Fruit fly (Drosophila melanogaster) whole organism, embryonic: ENCODE results near the gene Unr.

Source experiments
- BEAF-32 ChIP-seq: fragments of 200-800 bp; sonication (Bioruptor generic); optimal IDR thresholded peaks from 3 replicates; lab custom pipeline; 2017; ENCODE audit warnings: missing biosample characterization, missing genetic modification characterization, mild to moderate bottlenecking, moderate library complexity, missing genetic modification reagents
- CG11504 ChIP-seq: fragments of 200-800 bp; sonication (Bioruptor generic); optimal IDR thresholded peaks from 3 replicates; lab custom pipeline; 2019; ENCODE audit warnings: missing biosample characterization, mild to moderate bottlenecking, missing genetic modification characterization, moderate library complexity
- CG12104 ChIP-seq: fragments of 200-800 bp; sonication (Bioruptor generic); optimal IDR thresholded peaks from 3 replicates; lab custom pipeline; 2016; ENCODE audit warnings: missing biosample characterization, missing genetic modification characterization
- CG12299 ChIP-seq: fragments of 200-800 bp; sonication (Bioruptor generic); optimal IDR thresholded peaks from 2 replicates; lab custom pipeline; 2018; ENCODE audit warnings: missing biosample characterization, mild to moderate bottlenecking, missing genetic modification characterization
- CG13123 ChIP-seq: fragments of 200-800 bp; sonication (Bioruptor generic); optimal IDR thresholded peaks from 2 replicates; lab custom pipeline; 2016; ENCODE audit warnings: missing biosample characterization, missing genetic modification characterization
- CG1602 ChIP-seq: fragments of 200-800 bp; sonication (Bioruptor generic); optimal IDR thresholded peaks from 3 replicates; lab custom pipeline; 2016; ENCODE audit warnings: missing biosample characterization, missing genetic modification characterization
- CG18619 ChIP-seq: fragments of 200-800 bp; sonication (Bioruptor generic); optimal IDR thresholded peaks from 3 replicates; lab custom pipeline; 2017; ENCODE audit warnings: missing biosample characterization, mild to moderate bottlenecking, missing genetic modification characterization
- CG2120 ChIP-seq: fragments of 200-800 bp; sonication (Bioruptor generic); optimal IDR thresholded peaks from 3 replicates; lab custom pipeline; 2016; ENCODE audit warnings: missing biosample characterization, missing genetic modification characterization
- CG2678 ChIP-seq: fragments of 200-800 bp; sonication (Bioruptor generic); optimal IDR thresholded peaks from 3 replicates; lab custom pipeline; 2019; ENCODE audit warnings: missing biosample characterization, mild to moderate bottlenecking, missing genetic modification characterization, moderate library complexity
- CG32767 ChIP-seq: fragments of 200-800 bp; sonication (Bioruptor generic); IDR thresholded peaks from 2 replicates; pipeline ENCODE4 v1.3.6; 2022; ENCODE audit warnings: missing biosample characterization, missing genetic modification characterization
- CG6254 ChIP-seq: fragments of 200-800 bp; sonication (Bioruptor generic); optimal IDR thresholded peaks from 3 replicates; lab custom pipeline; 2017; ENCODE audit warnings: mild to moderate bottlenecking, missing biosample characterization, missing genetic modification reagents, missing genetic modification characterization
- CG7786 ChIP-seq: fragments of 200-800 bp; sonication (Bioruptor generic); optimal IDR thresholded peaks from 2 replicates; lab custom pipeline; 2016; ENCODE audit warnings: missing biosample characterization, missing genetic modification characterization
- CG9437 ChIP-seq: fragments of 200-800 bp; sonication (Bioruptor generic); optimal IDR thresholded peaks from 2 replicates; lab custom pipeline; 2018; ENCODE audit warnings: missing biosample characterization, mild to moderate bottlenecking, missing genetic modification characterization
- CG9609 ChIP-seq: fragments of 200-800 bp; sonication (Bioruptor generic); optimal IDR thresholded peaks from 3 replicates; lab custom pipeline; 2016; ENCODE audit warnings: missing biosample characterization, missing genetic modification characterization
- Camta ChIP-seq: fragments of 200-800 bp; sonication (Bioruptor generic); optimal IDR thresholded peaks from 2 replicates; lab custom pipeline; 2016; ENCODE audit warnings: missing biosample characterization, missing genetic modification characterization
- Drgx ChIP-seq: fragments of 200-800 bp; sonication (Bioruptor generic); IDR thresholded peaks from 2 replicates; pipeline ENCODE4 v1.3.6; 2022; ENCODE audit warnings: missing biosample characterization, missing genetic modification characterization
- HmgZ ChIP-seq: fragments of 200-800 bp; sonication (Bioruptor generic); optimal IDR thresholded peaks from 2 replicates; lab custom pipeline; 2018; ENCODE audit warnings: missing biosample characterization, mild to moderate bottlenecking, missing genetic modification characterization
- Kr ChIP-seq: fragments of 200-800 bp; sonication (Bioruptor generic); optimal IDR thresholded peaks from 2 replicates; lab custom pipeline; 2017; ENCODE audit warnings: missing biosample characterization, mild to moderate bottlenecking, missing genetic modification characterization
- Mad ChIP-seq: fragments of 200-800 bp; sonication (Bioruptor generic); optimal IDR thresholded peaks from 2 replicates; lab custom pipeline; 2016; ENCODE audit warnings: missing biosample characterization, missing genetic modification characterization
- NK7.1 ChIP-seq: fragments of 200-800 bp; sonication (Bioruptor generic); optimal IDR thresholded peaks from 3 replicates; lab custom pipeline; 2016; ENCODE audit warnings: missing biosample characterization, missing genetic modification characterization
- NfI ChIP-seq: fragments of 200-800 bp; sonication (Bioruptor generic); optimal IDR thresholded peaks from 3 replicates; lab custom pipeline; 2018; ENCODE audit warnings: missing biosample characterization, mild to moderate bottlenecking, missing genetic modification characterization, moderate library complexity
- Oli ChIP-seq: fragments of 200-800 bp; sonication (Bioruptor generic); optimal IDR thresholded peaks from 2 replicates; lab custom pipeline; 2018; ENCODE audit warnings: missing biosample characterization, mild to moderate bottlenecking, missing genetic modification characterization, moderate library complexity
- Sox102F ChIP-seq: fragments of 200-800 bp; sonication (Bioruptor generic); optimal IDR thresholded peaks from 2 replicates; lab custom pipeline; 2018; ENCODE audit warnings: missing biosample characterization, mild to moderate bottlenecking, missing genetic modification characterization, moderate library complexity
- bigmax ChIP-seq: fragments of 200-800 bp; sonication (Bioruptor generic); optimal IDR thresholded peaks from 2 replicates; lab custom pipeline; 2018; ENCODE audit warnings: missing biosample characterization, mild to moderate bottlenecking, missing genetic modification characterization
- br ChIP-seq: fragments of >200 bp; optimal IDR thresholded peaks from 2 replicates; lab custom pipeline; 2017
- bsh ChIP-seq, 2 experiments: fragments of 200-800 bp; sonication (Bioruptor generic); optimal IDR thresholded peaks; 2 replicates each; lab custom pipeline; 2017 to 2018; ENCODE audit warnings: mild to moderate bottlenecking in 2 of 2, missing biosample characterization in 2 of 2, missing genetic modification characterization in 2 of 2, moderate library complexity in 1 of 2
- caup ChIP-seq: fragments of 200-800 bp; sonication (Bioruptor generic); optimal IDR thresholded peaks from 3 replicates; lab custom pipeline; 2017; ENCODE audit warnings: missing biosample characterization, mild to moderate bottlenecking, missing genetic modification characterization, moderate library complexity; ENCODE audit not compliant: severe bottlenecking
- chif ChIP-seq, 2 experiments: fragments of 200-800 bp; sonication (Bioruptor generic); optimal IDR thresholded peaks; 3 replicates each; lab custom pipeline; 2016; ENCODE audit warnings: missing biosample characterization in 2 of 2, missing genetic modification characterization in 2 of 2
- chinmo ChIP-seq: fragments of 200-800 bp; sonication (Bioruptor generic); IDR thresholded peaks from 4 replicates; pipeline ENCODE4 v1.3.6; 2022; ENCODE audit warnings: missing biosample characterization, missing genetic modification characterization; ENCODE audit not compliant: partially characterized antibody
- corto ChIP-seq: fragments of 200-800 bp; sonication (Bioruptor generic); optimal IDR thresholded peaks from 2 replicates; lab custom pipeline; 2016; ENCODE audit warnings: missing biosample characterization, mild to moderate bottlenecking, missing genetic modification characterization, moderate library complexity
- cwo ChIP-seq: fragments of 200-800 bp; sonication (Bioruptor generic); optimal IDR thresholded peaks from 3 replicates; lab custom pipeline; 2017; ENCODE audit warnings: missing biosample characterization, missing genetic modification characterization, mild to moderate bottlenecking, moderate library complexity, missing genetic modification reagents
- dan ChIP-seq: fragments of 200-800 bp; sonication (Bioruptor generic); IDR thresholded peaks from 2 replicates; pipeline ENCODE4 v1.3.6; 2022; ENCODE audit warnings: missing biosample characterization, missing genetic modification characterization
- dpn ChIP-seq, 2 experiments: fragments of 200-800 bp; sonication (Bioruptor generic); optimal IDR thresholded peaks; 3 replicates each; lab custom pipeline; 2016; ENCODE audit warnings: missing biosample characterization in 2 of 2, missing genetic modification characterization in 2 of 2
- dysf ChIP-seq: fragments of 200-800 bp; sonication (Bioruptor generic); IDR thresholded peaks from 3 replicates; pipeline ENCODE4 v1.3.6; 2022; ENCODE audit warnings: missing biosample characterization, missing genetic modification characterization
- esg ChIP-seq: fragments of 200-800 bp; sonication (Bioruptor generic); conservative IDR thresholded peaks from 2 replicates; pipeline ENCODE4 v1.3.6; 2022; ENCODE audit warnings: missing biosample characterization, missing genetic modification characterization
- ewg ChIP-seq: fragments of 200-800 bp; sonication (Bioruptor generic); optimal IDR thresholded peaks from 3 replicates; lab custom pipeline; 2017; ENCODE audit warnings: mild to moderate bottlenecking, missing biosample characterization, missing genetic modification reagents, missing genetic modification characterization
- her ChIP-seq: fragments of 200-800 bp; sonication (Bioruptor generic); optimal IDR thresholded peaks from 2 replicates; lab custom pipeline; 2016; ENCODE audit warnings: missing biosample characterization, missing genetic modification characterization
- mam ChIP-seq: fragments of 200-800 bp; sonication (Bioruptor generic); optimal IDR thresholded peaks from 3 replicates; lab custom pipeline; 2016; ENCODE audit warnings: missing biosample characterization, missing genetic modification characterization
- nom ChIP-seq: fragments of 200-800 bp; sonication (Bioruptor generic); optimal IDR thresholded peaks from 2 replicates; lab custom pipeline; 2017; ENCODE audit warnings: missing biosample characterization, missing genetic modification characterization, mild to moderate bottlenecking, moderate library complexity, missing genetic modification reagents
- org-1 ChIP-seq: fragments of 200-800 bp; sonication (Bioruptor generic); optimal IDR thresholded peaks from 2 replicates; lab custom pipeline; 2017; ENCODE audit warnings: missing biosample characterization, missing genetic modification characterization
- salm ChIP-seq: fragments of 200-800 bp; sonication (Bioruptor generic); optimal IDR thresholded peaks from 2 replicates; lab custom pipeline; 2018; ENCODE audit warnings: missing biosample characterization, mild to moderate bottlenecking, missing genetic modification characterization
- sens ChIP-seq: fragments of 200-800 bp; sonication (Bioruptor generic); peaks from one replicate; lab custom pipeline; 2016; ENCODE audit warnings: missing biosample characterization, missing genetic modification characterization
- sim ChIP-seq: fragments of 200-800 bp; sonication (Bioruptor generic); IDR thresholded peaks from 2 replicates; pipeline ENCODE4 v1.3.6; 2022; ENCODE audit warnings: missing biosample characterization, missing genetic modification characterization
- sisA ChIP-seq: fragments of 200-800 bp; sonication (Bioruptor generic); IDR thresholded peaks from 2 replicates; pipeline ENCODE4 v1.3.6; 2022; ENCODE audit warnings: missing biosample characterization, missing genetic modification characterization
- so ChIP-seq: fragments of 200-800 bp; sonication (Bioruptor generic); IDR thresholded peaks from 3 replicates; pipeline ENCODE4 v1.3.6; 2022; ENCODE audit warnings: missing biosample characterization, missing genetic modification characterization
- stwl ChIP-seq: fragments of 200-800 bp; sonication (Bioruptor generic); optimal IDR thresholded peaks from 3 replicates; lab custom pipeline; 2018; ENCODE audit warnings: missing biosample characterization, mild to moderate bottlenecking, missing genetic modification characterization, moderate library complexity
- tgo ChIP-seq: fragments of 200-800 bp; sonication (Bioruptor generic); IDR thresholded peaks from 3 replicates; pipeline ENCODE4 v1.3.6; 2022; ENCODE audit warnings: missing biosample characterization, missing genetic modification characterization
- wek ChIP-seq: fragments of 200-800 bp; sonication (Bioruptor generic); optimal IDR thresholded peaks from 3 replicates; lab custom pipeline; 2018; ENCODE audit warnings: missing biosample characterization, mild to moderate bottlenecking, missing genetic modification characterization, moderate library complexity

The Unr gene

dm6 chr3L:8383968-8384367, 58.2 kb downstream of the Unr start:
- TF ChIP-seq CG11504 (tag; lab: Kevin White, UChicago) (no peak), Kr (no peak), NfI (GFP tag; lab: Kevin White, UChicago) (no peak), CG32767 (GFP tag; lab: Robert Waterston, UW) (no peak), ewg (GFP tag; lab: Kevin White, UChicago) (no peak), Drgx (GFP tag; lab: Robert Waterston, UW) (0 out of 2 replicates have a peak, but pooled peaks have one; percentile 24), CG2678 (tag; lab: Kevin White, UChicago) (no peak), sisA (GFP tag; lab: Robert Waterston, UW) (no peak), caup (GFP tag; lab: Kevin White, UChicago) (no peak), bigmax (GFP tag; lab: Kevin White, UChicago) (no peak), CG6254 (GFP tag; lab: Kevin White, UChicago) (no peak), BEAF-32 (GFP tag; lab: Kevin White, UChicago) (no peak), NK7.1 (GFP tag; lab: Kevin White, UChicago) (no peak), br (no peak), CG13123 (GFP tag; lab: Kevin White, UChicago) (no peak), tgo (GFP tag; lab: Robert Waterston, UW) (no peak; the same call in 2 of the 3 replicates), sim (GFP tag; lab: Robert Waterston, UW) (no peak), her (GFP tag; lab: Kevin White, UChicago) (no peak), dpn (GFP tag; optimal IDR thresholded peaks at IDR 0.05; lab: Kevin White, UChicago) (no peak), cwo (GFP tag; lab: Kevin White, UChicago) (no peak), chif (GFP tag; optimal IDR thresholded peaks at IDR 0.05; lab: Kevin White, UChicago) (no peak), esg (GFP tag; lab: Robert Waterston, UW) (0 out of 2 replicates have a peak, but pooled peaks have one; percentile 5), bsh (GFP tag; optimal IDR thresholded peaks at IDR 0.05; lab: Kevin White, UChicago) (peak in 1 of 2 experiments; percentile 26), corto (GFP tag; lab: Kevin White, UChicago) (no peak), nom (GFP tag; lab: Kevin White, UChicago) (no peak), salm (no peak), Mad (no peak), stwl (tag; lab: Kevin White, UChicago) (no peak), CG9437 (GFP tag; lab: Kevin White, UChicago) (no peak), Camta (GFP tag; lab: Kevin White, UChicago) (no peak), CG12299 (tag; lab: Kevin White, UChicago) (no peak), HmgZ (tag; lab: Kevin White, UChicago) (no peak), mam (GFP tag; lab: Kevin White, UChicago) (no peak), CG12104 (no peak), CG18619 (no peak), Oli (peak; percentile 3), sens (peak; percentile 15), CG9609 (GFP tag; lab: Kevin White, UChicago) (no peak), chinmo (GFP tag; lab: Robert Waterston, UW) (no peak), Sox102F (peak; percentile 11), CG2120 (GFP tag; lab: Kevin White, UChicago) (no peak), wek (no peak), so (GFP tag; lab: Robert Waterston, UW) (no peak), org-1 (no peak), dan (GFP tag; lab: Robert Waterston, UW) (no peak), dysf (GFP tag; lab: Robert Waterston, UW) (0 out of 3 replicates have a peak, but pooled peaks have one; percentile 17), CG7786 (GFP tag; lab: Kevin White, UChicago) (no peak), CG1602 (GFP tag; lab: Kevin White, UChicago) (no peak)
- TF ChIP-seq, all 482 proteins: peak for 7
